Fruit fly (Drosophila melanogaster) whole organism, pupa: Measurements from ENCODE around the gene Acam.

Experiments used
- CG10348 ChIP-seq: fragments of 200-800 bp; sonication (Bioruptor generic); IDR thresholded peaks from 2 replicates; pipeline ENCODE4 v1.3.6; 2022; ENCODE audit warnings: missing biosample characterization, missing genetic modification characterization
- CG12605 ChIP-seq: fragments of 200-800 bp; sonication (Bioruptor generic); IDR thresholded peaks from 2 replicates; pipeline ENCODE4 v1.3.6; 2022; ENCODE audit warnings: missing biosample characterization, missing genetic modification characterization
- CG13204 ChIP-seq: fragments of 200-800 bp; sonication (Bioruptor generic); optimal IDR thresholded peaks from 2 replicates; lab custom pipeline; 2018; ENCODE audit warnings: missing biosample characterization, mild to moderate bottlenecking, missing genetic modification characterization, moderate library complexity
- CG14655 ChIP-seq: fragments of 200-800 bp; sonication (Bioruptor generic); optimal IDR thresholded peaks from 3 replicates; lab custom pipeline; 2017; ENCODE audit warnings: mild to moderate bottlenecking, missing biosample characterization, missing genetic modification reagents, missing genetic modification characterization
- CG15710 ChIP-seq: fragments of 200-800 bp; sonication (Bioruptor generic); optimal IDR thresholded peaks from 2 replicates; lab custom pipeline; 2018; ENCODE audit warnings: missing biosample characterization, mild to moderate bottlenecking, missing genetic modification characterization, moderate library complexity
- CG17806 ChIP-seq: fragments of 200-800 bp; sonication (Bioruptor generic); optimal IDR thresholded peaks from 2 replicates; lab custom pipeline; 2018; ENCODE audit warnings: missing biosample characterization, mild to moderate bottlenecking, missing genetic modification characterization, moderate library complexity
- CG32121 ChIP-seq: fragments of 200-800 bp; sonication (Bioruptor generic); IDR thresholded peaks from 2 replicates; pipeline ENCODE4 v1.3.6; 2022; ENCODE audit warnings: missing biosample characterization, missing genetic modification characterization
- CG34367 ChIP-seq: fragments of 200-800 bp; sonication (Bioruptor generic); optimal IDR thresholded peaks from 2 replicates; lab custom pipeline; 2018; ENCODE audit warnings: missing biosample characterization, mild to moderate bottlenecking, missing genetic modification characterization
- CG4496 ChIP-seq: fragments of 200-800 bp; sonication (Bioruptor generic); IDR thresholded peaks from 3 replicates; pipeline ENCODE4 v1.3.6; 2022; ENCODE audit warnings: missing biosample characterization, missing genetic modification characterization
- CG8159 ChIP-seq: fragments of 200-800 bp; sonication (Bioruptor generic); optimal IDR thresholded peaks from 3 replicates; lab custom pipeline; 2018; ENCODE audit warnings: missing biosample characterization, mild to moderate bottlenecking, missing genetic modification characterization, moderate library complexity
- CG8301 ChIP-seq: fragments of 200-800 bp; sonication (Bioruptor generic); optimal IDR thresholded peaks from 2 replicates; lab custom pipeline; 2018; ENCODE audit warnings: missing biosample characterization, mild to moderate bottlenecking, missing genetic modification characterization
- CG9948 ChIP-seq: fragments of 200-800 bp; sonication (Bioruptor generic); optimal IDR thresholded peaks from 2 replicates; lab custom pipeline; 2018; ENCODE audit warnings: missing biosample characterization, mild to moderate bottlenecking, missing genetic modification characterization, moderate library complexity
- D1 ChIP-seq: fragments of 200-800 bp; sonication (Bioruptor generic); optimal IDR thresholded peaks from 2 replicates; lab custom pipeline; 2018; ENCODE audit warnings: missing biosample characterization, mild to moderate bottlenecking, missing genetic modification characterization, moderate library complexity
- EcR ChIP-seq: fragments of 200-800 bp; sonication (Bioruptor generic); optimal IDR thresholded peaks from 3 replicates; lab custom pipeline; 2019; ENCODE audit warnings: missing biosample characterization, missing genetic modification characterization, mild to moderate bottlenecking, moderate library complexity, missing genetic modification reagents
- Ets98B ChIP-seq: fragments of 200-800 bp; sonication (Bioruptor generic); IDR thresholded peaks from 2 replicates; pipeline ENCODE4 v1.3.6; 2022; ENCODE audit warnings: missing biosample characterization, missing genetic modification characterization
- Pif1A ChIP-seq: fragments of 200-800 bp; sonication (Bioruptor generic); optimal IDR thresholded peaks from 3 replicates; lab custom pipeline; 2016; ENCODE audit warnings: missing biosample characterization, missing genetic modification characterization
- Pif1B ChIP-seq: fragments of 200-800 bp; sonication (Bioruptor generic); optimal IDR thresholded peaks from 3 replicates; lab custom pipeline; 2016; ENCODE audit warnings: missing biosample characterization, missing genetic modification characterization
- Snoo ChIP-seq: fragments of 200-800 bp; sonication (Bioruptor generic); optimal IDR thresholded peaks from 3 replicates; lab custom pipeline; 2017; ENCODE audit warnings: missing biosample characterization, mild to moderate bottlenecking, missing genetic modification characterization, inconsistent platforms
- fd96Ca ChIP-seq: fragments of 200-800 bp; sonication (Bioruptor generic); IDR thresholded peaks from 3 replicates; pipeline ENCODE4 v1.3.6; 2022; ENCODE audit warnings: missing biosample characterization, missing genetic modification characterization
- gl ChIP-seq: fragments of 200-800 bp; sonication (Bioruptor generic); optimal IDR thresholded peaks from 2 replicates; lab custom pipeline; 2018; ENCODE audit warnings: missing biosample characterization, mild to moderate bottlenecking, missing genetic modification characterization
- rn ChIP-seq: fragments of 200-800 bp; sonication (Bioruptor generic); IDR thresholded peaks from 2 replicates; pipeline ENCODE4 v1.3.6; 2022; ENCODE audit warnings: missing biosample characterization, missing genetic modification characterization

Gene Acam

DNA sequence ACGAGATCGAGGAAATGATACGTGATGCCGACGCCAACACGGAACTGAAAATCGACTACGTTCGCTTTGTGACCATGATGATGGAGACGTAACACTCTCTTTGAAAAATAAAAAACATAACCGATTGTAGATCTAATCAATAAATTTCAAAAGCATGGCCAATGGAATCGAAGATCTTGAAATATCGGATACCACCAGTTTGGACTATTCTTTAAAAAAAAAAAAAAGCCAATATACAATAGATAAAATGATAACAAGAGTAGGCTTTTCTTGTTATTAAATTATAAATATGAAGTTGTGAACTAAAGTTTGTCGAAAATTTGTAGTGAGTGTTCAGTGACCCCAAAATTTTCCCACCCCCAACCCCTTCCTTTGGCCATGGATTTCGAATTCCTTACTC, at the start of gene Acam, which contains the start of gene CG17770:
Acam (plus strand) TSS at position 301 of the 400 bp plus-strand sequence.
CG17770 (plus strand) TSS at position 301 of the 400 bp plus-strand sequence.
- TF ChIP-seq fd96Ca (GFP tag; lab: Robert Waterston, UW): no peak
- no peak for TF ChIP-seq CG8159 (tag; lab: Kevin White, UChicago)
- TF ChIP-seq EcR: no peak
- TF ChIP-seq gl: no peak
- no peak for TF ChIP-seq CG10348
- no peak for TF ChIP-seq Pif1A (GFP tag; lab: Kevin White, UChicago)
- no peak for TF ChIP-seq CG14655 (GFP tag; lab: Kevin White, UChicago)
- no peak for TF ChIP-seq rn (GFP tag; lab: Robert Waterston, UW)
- no peak for TF ChIP-seq Ets98B (GFP tag; lab: Robert Waterston, UW)

- TF ChIP-seq CG13204 (no peak), Snoo (tag; lab: Kevin White, UChicago) (no peak), gl (no peak), EcR (no peak), Pif1A (GFP tag; lab: Kevin White, UChicago) (no peak), CG14655 (GFP tag; lab: Kevin White, UChicago) (no peak), CG10348 (no peak), D1 (tag; lab: Kevin White, UChicago) (no peak), CG15710 (tag; lab: Kevin White, UChicago) (no peak), Pif1B (GFP tag; lab: Kevin White, UChicago) (no peak), Ets98B (GFP tag; lab: Robert Waterston, UW) (no peak)
- TF ChIP-seq, all 21 proteins: peak for 0
Observed at dm6 chr3R:25762005-25762764, 49.5 kb upstream of the Acam start.

- TF ChIP-seq CG12605 (GFP tag; lab: Robert Waterston, UW) (no peak), CG32121 (GFP tag; lab: Robert Waterston, UW) (no peak), CG14655 (GFP tag; lab: Kevin White, UChicago) (no peak), rn (GFP tag; lab: Robert Waterston, UW) (no peak), Pif1A (GFP tag; lab: Kevin White, UChicago) (no peak), CG10348 (no peak), gl (no peak), CG4496 (GFP tag; lab: Robert Waterston, UW) (no peak), CG9948 (tag; lab: Kevin White, UChicago) (no peak), CG15710 (tag; lab: Kevin White, UChicago) (no peak), CG34367 (tag; lab: Kevin White, UChicago) (no peak), Ets98B (GFP tag; lab: Robert Waterston, UW) (no peak), CG8159 (tag; lab: Kevin White, UChicago) (no peak), Pif1B (GFP tag; lab: Kevin White, UChicago) (no peak), fd96Ca (GFP tag; lab: Robert Waterston, UW) (no peak), Snoo (tag; lab: Kevin White, UChicago) (no peak)
Observed at dm6 chr3R:25763005-25763404, 48.7 kb upstream of the Acam start, which contains the start of gene LpR1. Gene LpR1 (minus strand): TSS chr3R:25763105.

dm6 chr3R:25775269-25775668, 36.4 kb upstream of the Acam start, which contains the start of the genes CG17197 and CG17198:
Gene CG17197 (minus strand): TSS chr3R:25775369.
Gene CG17198 (minus strand): TSS chr3R:25775369.
- no peak for TF ChIP-seq CG32121 (GFP tag; lab: Robert Waterston, UW)
- no peak for TF ChIP-seq rn (GFP tag; lab: Robert Waterston, UW)
- no peak for TF ChIP-seq CG4496 (GFP tag; lab: Robert Waterston, UW)
- TF ChIP-seq CG17806 (tag; lab: Kevin White, UChicago): no peak
- TF ChIP-seq CG9948 (tag; lab: Kevin White, UChicago): no peak
- no peak for TF ChIP-seq CG10348
- TF ChIP-seq CG15710 (tag; lab: Kevin White, UChicago): no peak
- no peak for TF ChIP-seq CG8159 (tag; lab: Kevin White, UChicago)
- no peak for TF ChIP-seq Snoo (tag; lab: Kevin White, UChicago)
- no peak for TF ChIP-seq CG8301 (tag; lab: Kevin White, UChicago)
- no peak for TF ChIP-seq Pif1B (GFP tag; lab: Kevin White, UChicago)
- no peak for TF ChIP-seq CG12605 (GFP tag; lab: Robert Waterston, UW)
- no peak for TF ChIP-seq EcR
- no peak for TF ChIP-seq CG14655 (GFP tag; lab: Kevin White, UChicago)
- TF ChIP-seq gl: no peak
- TF ChIP-seq Ets98B (GFP tag; lab: Robert Waterston, UW): no peak
- no peak for TF ChIP-seq Pif1A (GFP tag; lab: Kevin White, UChicago)
- no peak for TF ChIP-seq D1 (tag; lab: Kevin White, UChicago)
- TF ChIP-seq CG34367 (tag; lab: Kevin White, UChicago): no peak
- no peak for TF ChIP-seq CG13204

- TF ChIP-seq gl (no peak), fd96Ca (GFP tag; lab: Robert Waterston, UW) (no peak), EcR (no peak), Ets98B (GFP tag; lab: Robert Waterston, UW) (no peak), CG8159 (tag; lab: Kevin White, UChicago) (no peak), Pif1A (GFP tag; lab: Kevin White, UChicago) (no peak), Pif1B (GFP tag; lab: Kevin White, UChicago) (no peak)
- TF ChIP-seq, all 21 proteins: peak for 0
Observed at dm6 chr3R:25776137-25776536, 35.6 kb upstream of the Acam start, which contains the start of gene CG17196. Gene CG17196 (minus strand): TSS chr3R:25776237.
